Fruit fly (Drosophila melanogaster): Measurements from ENCODE around the gene CG10132.

The CG10132 gene

DNA sequence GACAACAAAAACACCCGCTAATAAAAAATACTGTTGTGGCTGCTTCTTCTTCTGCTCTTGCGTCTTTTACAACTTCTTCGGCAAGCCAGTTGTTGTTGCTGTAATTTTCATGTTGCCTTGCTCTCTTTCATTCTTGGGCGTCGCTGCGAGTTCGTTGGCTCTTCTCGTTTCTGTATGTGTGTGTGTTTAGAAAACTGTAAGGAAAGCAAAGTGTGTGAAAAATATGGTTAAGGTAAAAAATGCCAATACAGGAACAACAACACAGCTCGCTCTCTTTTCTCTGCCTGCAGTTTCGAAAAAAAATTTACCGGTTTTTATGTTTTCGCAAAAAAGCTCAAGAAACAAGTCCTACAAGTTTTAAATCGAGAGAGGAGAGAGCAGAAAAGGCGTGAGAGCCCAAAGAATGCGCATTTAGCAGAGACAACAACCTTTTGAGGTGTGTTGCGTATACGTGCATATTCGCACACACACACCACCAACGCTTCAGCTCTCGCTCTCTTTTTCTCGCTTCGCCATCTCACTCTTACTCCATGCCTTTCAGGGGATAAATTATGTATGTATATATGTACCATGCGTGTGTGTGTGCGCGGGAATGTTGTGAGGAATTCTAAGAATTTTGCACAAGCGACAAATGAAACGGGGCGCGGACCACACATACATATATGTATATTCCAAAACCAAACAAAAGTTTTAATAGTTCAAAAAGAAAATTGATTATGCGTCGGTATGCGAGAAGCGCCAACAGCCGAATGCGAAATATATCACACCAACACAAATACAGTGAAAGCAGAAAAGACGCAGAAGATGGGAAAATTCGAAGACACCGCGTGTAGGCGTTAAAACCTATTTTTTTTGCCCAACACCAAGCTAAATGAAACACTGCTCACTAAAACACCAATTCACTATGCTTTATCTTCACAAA lies 53.2 kb downstream of the CG10132 start:
- TF ChIP-seq tai (GFP tag; optimal IDR thresholded peaks at IDR 0.05) (peak; percentile 46), h (GFP tag; optimal IDR thresholded peaks at IDR 0.05) (peak; percentile 5), Dif (GFP tag; optimal IDR thresholded peaks at IDR 0.05; ENCODE audit: partially characterized antibody) (peak; percentile 84), fru (GFP tag; optimal IDR thresholded peaks at IDR 0.05) (peak; percentile 22), Vsx2 (GFP tag; optimal IDR thresholded peaks at IDR 0.05; ENCODE audit: partially characterized antibody) (peak; percentile 22), N (GFP tag; optimal IDR thresholded peaks at IDR 0.05) (peak; percentile 94), Hr78 (GFP tag; optimal IDR thresholded peaks at IDR 0.05) (no peak), psq (GFP tag; optimal IDR thresholded peaks at IDR 0.05) (peak; percentile 91), CG9705 (GFP tag; optimal IDR thresholded peaks at IDR 0.05) (no peak), Rel (GFP tag; optimal IDR thresholded peaks at IDR 0.05) (no peak), Rel (tag; optimal IDR thresholded peaks at IDR 0.05) (no peak), pan (optimal IDR thresholded peaks at IDR 0.05) (no peak), brk (GFP tag; optimal IDR thresholded peaks at IDR 0.05) (peak; percentile 86), dl (GFP tag; optimal IDR thresholded peaks at IDR 0.05; ENCODE audit: insufficient read depth in 1 of 2, partially characterized antibody in 2 of 2) (peak; percentile 70 to 77), CG32264 (GFP tag; optimal IDR thresholded peaks at IDR 0.05) (no peak), Hr83 (GFP tag; optimal IDR thresholded peaks at IDR 0.05; ENCODE audit: poor library complexity, severe bottlenecking) (peak; percentile 70), lola (GFP tag; optimal IDR thresholded peaks at IDR 0.05) (no peak), jim (GFP tag; optimal IDR thresholded peaks at IDR 0.05) (no peak), CrebA (GFP tag; optimal IDR thresholded peaks at IDR 0.05; ENCODE audit: borderline replicate concordance) (no peak)

DNA sequence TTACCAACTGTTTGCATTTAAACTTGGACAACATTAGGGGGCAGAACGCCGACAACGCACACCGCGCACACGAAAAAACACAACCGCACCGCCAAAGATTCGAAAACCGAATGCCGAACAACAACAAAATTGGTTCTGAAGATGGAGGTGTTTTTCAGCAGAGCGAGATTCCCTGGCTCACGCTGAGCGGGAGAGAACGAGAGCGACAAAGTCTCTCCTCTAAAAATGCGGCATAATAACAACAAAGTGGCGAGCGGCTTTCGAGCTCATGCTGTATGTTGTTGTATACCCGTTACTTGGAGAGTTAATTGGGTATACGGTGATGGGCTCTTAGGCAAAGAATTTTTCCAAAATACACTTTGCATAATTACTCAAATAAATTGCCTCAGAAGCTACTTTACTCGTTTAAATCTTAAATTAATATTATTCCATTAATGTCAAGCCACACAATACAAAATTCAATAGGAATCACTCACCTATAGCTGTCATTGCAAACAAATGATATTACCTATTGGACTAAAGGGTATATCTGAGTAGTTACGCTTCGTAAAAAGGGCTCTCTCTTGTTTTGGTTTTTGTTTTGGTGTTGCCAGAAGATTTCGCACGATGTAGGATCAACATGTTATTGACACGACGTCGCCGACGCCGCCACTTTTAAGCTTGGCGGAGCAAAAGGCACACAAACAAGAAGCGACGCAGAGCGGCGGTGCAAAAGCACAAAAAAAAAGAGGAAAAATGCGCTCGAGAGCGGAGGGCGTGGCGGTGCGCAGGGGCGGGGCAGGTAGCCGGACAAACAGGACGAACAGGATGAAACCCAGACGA lies 54.1 kb downstream of the CG10132 start:
- TF ChIP-seq GATAd (GFP tag; optimal IDR thresholded peaks at IDR 0.05) (no peak), Vsx2 (GFP tag; optimal IDR thresholded peaks at IDR 0.05; ENCODE audit: partially characterized antibody) (peak; percentile 4), sage (GFP tag; optimal IDR thresholded peaks at IDR 0.05) (peak; percentile 82), ey (GFP tag; optimal IDR thresholded peaks at IDR 0.05) (peak; percentile 94), jim (GFP tag; optimal IDR thresholded peaks at IDR 0.05) (peak; percentile 96), Dfd (GFP tag; optimal IDR thresholded peaks at IDR 0.05) (no peak), CrebA (GFP tag; optimal IDR thresholded peaks at IDR 0.05; ENCODE audit: borderline replicate concordance) (no peak), dsf (GFP tag; optimal IDR thresholded peaks at IDR 0.05; ENCODE audit: borderline replicate concordance) (peak; percentile 3), brk (GFP tag; optimal IDR thresholded peaks at IDR 0.05) (peak; percentile 68), foxo (GFP tag; optimal IDR thresholded peaks at IDR 0.05) (peak; percentile 29 to 94), N (GFP tag; optimal IDR thresholded peaks at IDR 0.05) (no peak), Sp1 (GFP tag; optimal IDR thresholded peaks at IDR 0.05) (peak; percentile 94), CG32264 (GFP tag; optimal IDR thresholded peaks at IDR 0.05) (peak; percentile 83), Dif (GFP tag; optimal IDR thresholded peaks at IDR 0.05; ENCODE audit: partially characterized antibody) (peak; percentile 93), tai (GFP tag; optimal IDR thresholded peaks at IDR 0.05) (no peak), Rel (GFP tag; optimal IDR thresholded peaks at IDR 0.05) (peak; percentile 86), Rel (tag; optimal IDR thresholded peaks at IDR 0.05) (peak; percentile 61), h (GFP tag; optimal IDR thresholded peaks at IDR 0.05) (peak; percentile 94), dl (GFP tag; optimal IDR thresholded peaks at IDR 0.05; ENCODE audit: insufficient read depth in 1 of 2, partially characterized antibody in 2 of 2) (peak; percentile 68 to 79), lola (GFP tag; optimal IDR thresholded peaks at IDR 0.05) (no peak), usp (GFP tag; optimal IDR thresholded peaks at IDR 0.05) (no peak), psq (GFP tag; optimal IDR thresholded peaks at IDR 0.05) (peak; percentile 92), Abd-B (GFP tag; optimal IDR thresholded peaks at IDR 0.05) (no peak), Mio (GFP tag; optimal IDR thresholded peaks at IDR 0.05) (peak; percentile 25), sv (GFP tag; optimal IDR thresholded peaks at IDR 0.05) (peak; percentile 83), CG9705 (GFP tag; optimal IDR thresholded peaks at IDR 0.05) (peak; percentile 84), Jra (GFP tag; optimal IDR thresholded peaks at IDR 0.05) (peak; percentile 42), rgr (GFP tag; optimal IDR thresholded peaks at IDR 0.05) (peak; percentile 91), Hnf4 (GFP tag; optimal IDR thresholded peaks at IDR 0.05) (peak; percentile 84), Hr78 (GFP tag; optimal IDR thresholded peaks at IDR 0.05) (no peak), woc (GFP tag; optimal IDR thresholded peaks at IDR 0.05) (peak; percentile 99), fru (GFP tag; optimal IDR thresholded peaks at IDR 0.05) (peak; percentile 96), dmrt93B (GFP tag; optimal IDR thresholded peaks at IDR 0.05) (peak; percentile 89), Myc (optimal IDR thresholded peaks at IDR 0.05) (no peak), HLH106 (tag; optimal IDR thresholded peaks at IDR 0.05) (peak; percentile 94), br (GFP tag; optimal IDR thresholded peaks at IDR 0.05) (peak; percentile 92), Hr83 (GFP tag; optimal IDR thresholded peaks at IDR 0.05; ENCODE audit: poor library complexity, severe bottlenecking) (peak; percentile 53), pan (optimal IDR thresholded peaks at IDR 0.05) (peak; percentile 74), OdsH (GFP tag; optimal IDR thresholded peaks at IDR 0.05) (peak; percentile 94)
